Fruit fly (Drosophila melanogaster) whole organism, embryonic: ENCODE data around the gene CG34409.
A peak's percentile ranks its signal among the peaks of the same experiment; 100 is the strongest.

Experiments used
- CG12155 ChIP-seq: fragments of 200-800 bp; sonication (Bioruptor generic); optimal IDR thresholded peaks from 3 replicates; lab custom pipeline; 2016; ENCODE audit warnings: missing biosample characterization, missing genetic modification characterization
- CG12659 ChIP-seq: fragments of 200-800 bp; sonication (Bioruptor generic); optimal IDR thresholded peaks from 3 replicates; lab custom pipeline; 2017; ENCODE audit warnings: mild to moderate bottlenecking, missing biosample characterization, missing genetic modification reagents, missing genetic modification characterization
- CG14014 ChIP-seq: fragments of 200-800 bp; sonication (Bioruptor generic); IDR thresholded peaks from 2 replicates; pipeline ENCODE4 v1.3.6; 2022; ENCODE audit warnings: missing biosample characterization, missing genetic modification characterization
- CG14860 ChIP-seq: fragments of 200-800 bp; sonication (Bioruptor generic); IDR thresholded peaks from 3 replicates; pipeline ENCODE4 v1.3.6; 2022; ENCODE audit warnings: missing biosample characterization, missing genetic modification characterization; ENCODE audit not compliant: partially characterized antibody
- CG2120 ChIP-seq: fragments of 200-800 bp; sonication (Bioruptor generic); optimal IDR thresholded peaks from 3 replicates; lab custom pipeline; 2016; ENCODE audit warnings: missing biosample characterization, missing genetic modification characterization
- CG30403 ChIP-seq: fragments of 200-800 bp; sonication (Bioruptor generic); optimal IDR thresholded peaks from 3 replicates; lab custom pipeline; 2016; ENCODE audit warnings: missing biosample characterization, missing genetic modification characterization
- CG31441 ChIP-seq: fragments of 200-800 bp; sonication (Bioruptor generic); IDR thresholded peaks from 2 replicates; pipeline ENCODE4 v1.3.6; 2022; ENCODE audit warnings: missing biosample characterization, missing genetic modification characterization
- CG6654 ChIP-seq: fragments of 200-800 bp; sonication (Bioruptor generic); optimal IDR thresholded peaks from 2 replicates; lab custom pipeline; 2017; ENCODE audit warnings: missing biosample characterization, mild to moderate bottlenecking, missing genetic modification characterization
- CG7271 ChIP-seq: fragments of 200-800 bp; sonication (Bioruptor generic); optimal IDR thresholded peaks from 2 replicates; lab custom pipeline; 2018; ENCODE audit warnings: missing biosample characterization, mild to moderate bottlenecking, missing genetic modification characterization, moderate library complexity
- CG7372 ChIP-seq: fragments of 200-800 bp; sonication (Bioruptor generic); IDR thresholded peaks from 2 replicates; pipeline ENCODE4 v1.3.6; 2022; ENCODE audit warnings: missing biosample characterization, missing genetic modification characterization
- CG8290 ChIP-seq, 3 experiments: fragments of 200-800 bp; sonication (Bioruptor generic); optimal IDR thresholded peaks; 2 replicates each; lab custom pipeline; 2016 to 2019; ENCODE audit warnings: missing biosample characterization in 3 of 3, missing genetic modification characterization in 3 of 3, mild to moderate bottlenecking in 2 of 3, moderate library complexity in 1 of 3
- CG9215 ChIP-seq: fragments of 200-800 bp; sonication (Bioruptor generic); IDR thresholded peaks from 2 replicates; pipeline ENCODE4 v1.3.6; 2022; ENCODE audit warnings: missing biosample characterization, missing genetic modification characterization
- CG9932 ChIP-seq: fragments of 200-800 bp; sonication (Bioruptor generic); IDR thresholded peaks from 2 replicates; pipeline ENCODE4 v1.3.6; 2022; ENCODE audit warnings: missing biosample characterization, missing genetic modification characterization
- CTCF ChIP-seq: fragments of 200-800 bp; sonication (Bioruptor generic); optimal IDR thresholded peaks from 2 replicates; lab custom pipeline; 2017; ENCODE audit warnings: missing biosample characterization, mild to moderate bottlenecking, missing genetic modification characterization, moderate library complexity
- D19A ChIP-seq: fragments of 200-800 bp; optimal IDR thresholded peaks from 3 replicates; lab custom pipeline; 2019; ENCODE audit warnings: missing biosample characterization, mild to moderate bottlenecking, missing genetic modification characterization, moderate library complexity
- Dp ChIP-seq: fragments of 200-800 bp; sonication (Bioruptor generic); optimal IDR thresholded peaks from 2 replicates; lab custom pipeline; 2018; ENCODE audit warnings: missing biosample characterization, mild to moderate bottlenecking, missing genetic modification characterization, moderate library complexity
- ERR ChIP-seq: fragments of 200-800 bp; sonication (Bioruptor generic); optimal IDR thresholded peaks from 2 replicates; lab custom pipeline; 2016; ENCODE audit warnings: missing biosample characterization, missing genetic modification characterization
- Fer1 ChIP-seq: fragments of 200-800 bp; sonication (Bioruptor generic); optimal IDR thresholded peaks from 2 replicates; lab custom pipeline; 2017; ENCODE audit warnings: missing biosample characterization, mild to moderate bottlenecking, missing genetic modification characterization
- Fer2 ChIP-seq: fragments of 200-800 bp; sonication (Bioruptor generic); optimal IDR thresholded peaks from 2 replicates; lab custom pipeline; 2018; ENCODE audit warnings: missing biosample characterization, mild to moderate bottlenecking, missing genetic modification characterization, moderate library complexity
- Fer3 ChIP-seq: fragments of 200-800 bp; sonication (Bioruptor generic); optimal IDR thresholded peaks from 2 replicates; lab custom pipeline; 2018; ENCODE audit warnings: missing biosample characterization, mild to moderate bottlenecking, missing genetic modification characterization, moderate library complexity
- Gsc ChIP-seq: fragments of 200-800 bp; sonication (Bioruptor generic); IDR thresholded peaks from 2 replicates; pipeline ENCODE4 v1.3.6; 2022; ENCODE audit warnings: missing biosample characterization, missing genetic modification characterization
- Hey ChIP-seq: fragments of 200-800 bp; sonication (Bioruptor generic); optimal IDR thresholded peaks from 3 replicates; lab custom pipeline; 2018; ENCODE audit warnings: missing biosample characterization, mild to moderate bottlenecking, missing genetic modification characterization
- Hr39 ChIP-seq: fragments of >200 bp; optimal IDR thresholded peaks from 2 replicates; lab custom pipeline; 2017
- Lpt ChIP-seq: fragments of >200 bp; optimal IDR thresholded peaks from 2 replicates; lab custom pipeline; 2018; ENCODE audit warnings: missing biosample characterization, missing genetic modification characterization
- Oli ChIP-seq: fragments of 200-800 bp; sonication (Bioruptor generic); optimal IDR thresholded peaks from 2 replicates; lab custom pipeline; 2018; ENCODE audit warnings: missing biosample characterization, mild to moderate bottlenecking, missing genetic modification characterization, moderate library complexity
- Sin3A ChIP-seq: fragments of >200 bp; optimal IDR thresholded peaks from 2 replicates; lab custom pipeline; 2018
- Sry-β ChIP-seq: fragments of 200-800 bp; sonication (Bioruptor generic); optimal IDR thresholded peaks from 2 replicates; lab custom pipeline; 2018; ENCODE audit warnings: missing biosample characterization, mild to moderate bottlenecking, missing genetic modification characterization, moderate library complexity
- Sry-δ ChIP-seq: fragments of 200-800 bp; sonication (Bioruptor generic); optimal IDR thresholded peaks from 2 replicates; lab custom pipeline; 2016; ENCODE audit warnings: missing biosample characterization, missing genetic modification characterization
- Trl ChIP-seq, 3 experiments: fragments of >200 bp in 2 of 3; fragments of 200-800 bp in 1 of 3; sonication (Bioruptor generic) in 1 of 3; optimal IDR thresholded peaks; 2 replicates in 1 of 3; 3 replicates in 2 of 3; lab custom pipeline; 2016 to 2017; ENCODE audit warnings: missing biosample characterization in 1 of 3, missing genetic modification characterization in 1 of 3
- Vsx1 ChIP-seq: fragments of 200-800 bp; sonication (Bioruptor generic); optimal IDR thresholded peaks from 2 replicates; lab custom pipeline; 2017; ENCODE audit warnings: missing biosample characterization, mild to moderate bottlenecking, missing genetic modification characterization, missing genetic modification reagents
- Xrp1 ChIP-seq: fragments of 200-800 bp; sonication (Bioruptor generic); IDR thresholded peaks from 2 replicates; pipeline ENCODE4 v1.3.6; 2022; ENCODE audit warnings: missing biosample characterization, missing genetic modification characterization
- cas ChIP-seq: fragments of 200-800 bp; sonication (Bioruptor generic); IDR thresholded peaks from 2 replicates; pipeline ENCODE4 v1.3.6; 2022; ENCODE audit warnings: missing biosample characterization, missing genetic modification characterization
- chn ChIP-seq: fragments of 200-800 bp; sonication (Bioruptor generic); optimal IDR thresholded peaks from 2 replicates; lab custom pipeline; 2016; ENCODE audit warnings: missing biosample characterization, missing genetic modification characterization
- da ChIP-seq: fragments of 200-800 bp; sonication (Bioruptor generic); optimal IDR thresholded peaks from 2 replicates; lab custom pipeline; 2016; ENCODE audit warnings: missing biosample characterization, missing genetic modification characterization
- dmrt11E ChIP-seq: fragments of 200-800 bp; sonication (Bioruptor generic); optimal IDR thresholded peaks from 3 replicates; lab custom pipeline; 2018; ENCODE audit warnings: missing biosample characterization, mild to moderate bottlenecking, missing genetic modification characterization, moderate library complexity
- eve ChIP-seq, 2 experiments: fragments of >200 bp; optimal IDR thresholded peaks; 2 replicates each; lab custom pipeline; 2017; ENCODE audit warnings: missing biosample characterization in 2 of 2, missing genetic modification characterization in 2 of 2
- ewg ChIP-seq: fragments of 200-800 bp; sonication (Bioruptor generic); optimal IDR thresholded peaks from 3 replicates; lab custom pipeline; 2017; ENCODE audit warnings: mild to moderate bottlenecking, missing biosample characterization, missing genetic modification reagents, missing genetic modification characterization
- gem ChIP-seq: fragments of 200-800 bp; sonication (Bioruptor generic); optimal IDR thresholded peaks from 2 replicates; lab custom pipeline; 2019; ENCODE audit warnings: missing biosample characterization, mild to moderate bottlenecking, missing genetic modification characterization, moderate library complexity
- gfzf ChIP-seq: fragments of 200-800 bp; sonication (Bioruptor generic); optimal IDR thresholded peaks from 2 replicates; lab custom pipeline; 2016; ENCODE audit warnings: missing biosample characterization, mild to moderate bottlenecking, missing genetic modification characterization, moderate library complexity
- insv ChIP-seq, 2 experiments: fragments of 200-800 bp; sonication (Bioruptor generic); optimal IDR thresholded peaks; 3 replicates each; lab custom pipeline; 2016 to 2018; ENCODE audit warnings: missing biosample characterization in 2 of 2, missing genetic modification characterization in 2 of 2
- luna ChIP-seq: fragments of 200-800 bp; sonication (Bioruptor generic); optimal IDR thresholded peaks from 2 replicates; lab custom pipeline; 2016; ENCODE audit warnings: missing biosample characterization, missing genetic modification characterization
- nerfin-1 ChIP-seq: fragments of 200-800 bp; sonication (Bioruptor generic); optimal IDR thresholded peaks from 3 replicates; lab custom pipeline; 2019; ENCODE audit warnings: missing biosample characterization, mild to moderate bottlenecking, missing genetic modification characterization, moderate library complexity
- oc ChIP-seq: fragments of 200-800 bp; sonication (Bioruptor generic); optimal IDR thresholded peaks from 2 replicates; lab custom pipeline; 2018; ENCODE audit warnings: missing biosample characterization, mild to moderate bottlenecking, missing genetic modification characterization, moderate library complexity
- p53 ChIP-seq: fragments of 200-800 bp; sonication (Bioruptor generic); optimal IDR thresholded peaks from 2 replicates; lab custom pipeline; 2016; ENCODE audit warnings: missing biosample characterization, missing genetic modification characterization
- pho ChIP-seq: fragments of 200-800 bp; sonication (Bioruptor generic); optimal IDR thresholded peaks from 2 replicates; lab custom pipeline; 2016; ENCODE audit warnings: missing biosample characterization, missing genetic modification characterization
- phol ChIP-seq: fragments of 200-800 bp; sonication (Bioruptor generic); optimal IDR thresholded peaks from 3 replicates; lab custom pipeline; 2018; ENCODE audit warnings: missing biosample characterization, mild to moderate bottlenecking, missing genetic modification characterization, moderate library complexity
- rib ChIP-seq: fragments of 200-800 bp; sonication (Bioruptor generic); IDR thresholded peaks from 2 replicates; pipeline ENCODE4 v1.3.6; 2022; ENCODE audit warnings: missing biosample characterization, missing genetic modification characterization
- sob ChIP-seq: fragments of 200-800 bp; sonication (Bioruptor generic); IDR thresholded peaks from 2 replicates; pipeline ENCODE4 v1.3.6; 2022; ENCODE audit warnings: missing biosample characterization, missing genetic modification characterization
- sug ChIP-seq: fragments of 200-800 bp; optimal IDR thresholded peaks from 2 replicates; lab custom pipeline; 2019; ENCODE audit warnings: missing biosample characterization, mild to moderate bottlenecking, missing genetic modification characterization, moderate library complexity
- zfh1 ChIP-seq: fragments of 200-800 bp; sonication (Bioruptor generic); IDR thresholded peaks from 3 replicates; pipeline ENCODE4 v1.3.6; 2022; ENCODE audit warnings: missing biosample characterization, missing genetic modification characterization
- zfh2 ChIP-seq: fragments of 200-800 bp; sonication (Bioruptor generic); optimal IDR thresholded peaks from 2 replicates; lab custom pipeline; 2016; ENCODE audit warnings: missing biosample characterization, missing genetic modification characterization

CG34409 gene

dm6 chr3R:9705008-9705628 lies 41.0 kb downstream of the CG34409 start, which contains the start of gene Unc-115a (continued):
- TF ChIP-seq CG12155 (GFP tag; lab: Kevin White, UChicago) (peak; percentile 35), Trl (optimal IDR thresholded peaks at IDR 0.05; lab: Kevin White, UChicago) (no peak), Trl (GFP tag; optimal IDR thresholded peaks at IDR 0.05; lab: Kevin White, UChicago) (peak; percentile 30), Vsx1 (GFP tag; lab: Kevin White, UChicago) (no peak), CG9215 (GFP tag; lab: Robert Waterston, UW) (no peak), rib (GFP tag; lab: Robert Waterston, UW) (no peak), CTCF (GFP tag; lab: Kevin White, UChicago) (peak; percentile 79), ewg (GFP tag; lab: Kevin White, UChicago) (peak; percentile 15), Sry-δ (GFP tag; lab: Kevin White, UChicago) (peak; percentile 86), CG9932 (GFP tag; lab: Robert Waterston, UW) (no peak), gfzf (peak; percentile 98), cas (GFP tag; lab: Robert Waterston, UW) (no peak), CG14860 (GFP tag; lab: Robert Waterston, UW) (no peak), Hey (tag; lab: Kevin White, UChicago) (no peak), da (GFP tag; lab: Kevin White, UChicago) (peak; percentile 32), ERR (GFP tag; lab: Kevin White, UChicago) (peak; percentile 51), Hr39 (lab: Kevin White, UChicago) (no peak), oc (tag; lab: Kevin White, UChicago) (no peak), zfh2 (GFP tag; lab: Kevin White, UChicago) (peak; percentile 54), dmrt11E (tag; lab: Kevin White, UChicago) (peak; percentile 17), insv (GFP tag; optimal IDR thresholded peaks at IDR 0.05; lab: Kevin White, UChicago) (peak in 1 of 2 experiments; percentile 87), Fer2 (tag; lab: Kevin White, UChicago) (no peak), nerfin-1 (tag; lab: Kevin White, UChicago) (peak; percentile 76), Oli (tag; lab: Kevin White, UChicago) (no peak), Gsc (GFP tag; lab: Robert Waterston, UW) (no peak), CG14014 (GFP tag; lab: Robert Waterston, UW) (no peak), CG30403 (GFP tag; lab: Kevin White, UChicago) (peak; percentile 29), CG7372 (GFP tag; lab: Robert Waterston, UW) (no peak), Xrp1 (GFP tag; lab: Robert Waterston, UW) (no peak), Fer3 (tag; lab: Kevin White, UChicago) (peak; percentile 36), D19A (tag; lab: Kevin White, UChicago) (peak; percentile 14), sob (GFP tag; lab: Robert Waterston, UW) (no peak), p53 (no peak), Sry-β (GFP tag; lab: Kevin White, UChicago) (no peak), pho (GFP tag; lab: Kevin White, UChicago) (peak; percentile 80), CG6654 (GFP tag; lab: Kevin White, UChicago) (no peak), luna (GFP tag; lab: Kevin White, UChicago) (peak; percentile 8), CG8290 (GFP tag; optimal IDR thresholded peaks at IDR 0.05; lab: Kevin White, UChicago) (peak; percentile 12), CG8290 (tag; optimal IDR thresholded peaks at IDR 0.05; lab: Kevin White, UChicago) (peak in 1 of 2 experiments; percentile 86), CG12659 (GFP tag; lab: Kevin White, UChicago) (peak; percentile 86), sug (tag; lab: Kevin White, UChicago) (peak; percentile 41), Fer1 (GFP tag; lab: Kevin White, UChicago) (peak; percentile 23), Lpt (GFP tag; lab: Kevin White, UChicago) (no peak), CG2120 (GFP tag; lab: Kevin White, UChicago) (peak; percentile 69), eve (GFP tag; optimal IDR thresholded peaks at IDR 0.05; lab: Kevin White, UChicago) (no peak), CG7271 (tag; lab: Kevin White, UChicago) (no peak), phol (tag; lab: Kevin White, UChicago) (peak; percentile 59), zfh1 (GFP tag; lab: Robert Waterston, UW) (no peak), gem (tag; lab: Kevin White, UChicago) (no peak), CG31441 (no peak), Dp (GFP tag; lab: Kevin White, UChicago) (peak; percentile 41), Sin3A (lab: Kevin White, UChicago) (peak; percentile 38), chn (GFP tag; lab: Kevin White, UChicago) (peak; percentile 68)
